Worm (Caenorhabditis elegans): ENCODE measurements around the gene tufm-1.
A peak's percentile ranks its signal among the peaks of the same experiment; 100 is the strongest.

Gene tufm-1

DNA sequence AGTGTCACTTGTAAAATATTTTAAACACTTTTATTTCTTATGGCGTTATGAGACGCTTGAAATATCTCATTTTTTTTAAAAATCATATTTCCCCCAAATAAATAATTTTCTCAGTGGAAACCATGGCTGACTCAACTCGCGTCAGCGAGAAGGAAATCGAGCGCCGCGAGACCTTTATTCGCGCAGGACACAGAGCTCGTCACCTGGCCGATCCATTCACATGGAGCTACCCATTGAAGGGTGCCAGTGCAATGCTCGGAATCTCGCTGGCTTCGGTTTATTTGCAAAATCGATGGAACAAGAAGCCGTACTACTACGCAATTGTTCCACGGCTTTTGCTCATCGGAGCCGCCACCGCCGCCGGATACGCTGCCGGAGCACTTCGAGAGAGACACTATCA is 28.0 kb downstream of the tufm-1 start, which contains the start of gene nduc-2:
Gene nduc-2 (plus strand): TSS at position 113 of the 400 bp plus-strand sequence.
- TF ChIP-seq M03D4.4 (tag; optimal IDR thresholded peaks at IDR 0.05) (no peak), tbx-8 (GFP tag; optimal IDR thresholded peaks at IDR 0.05) (no peak), nhr-237 (tag; optimal IDR thresholded peaks at IDR 0.05) (no peak), unc-62 (GFP tag; optimal IDR thresholded peaks at IDR 0.05) (no peak), zip-8 (tag; optimal IDR thresholded peaks at IDR 0.05) (no peak), ztf-11 (tag; optimal IDR thresholded peaks at IDR 0.05) (no peak), ceh-83 (GFP tag; optimal IDR thresholded peaks at IDR 0.05) (no peak), nhr-76 (tag; optimal IDR thresholded peaks at IDR 0.05) (no peak), mep-1 (tag; optimal IDR thresholded peaks at IDR 0.05) (no peak), mab-5 (tag; optimal IDR thresholded peaks at IDR 0.05) (no peak), flh-1 (GFP tag; optimal IDR thresholded peaks at IDR 0.05) (no peak)

- no peak for TF ChIP-seq ham-2 (GFP tag; optimal IDR thresholded peaks at IDR 0.05)
- TF ChIP-seq ceh-39 (tag; optimal IDR thresholded peaks at IDR 0.05) = peak; percentile 92
- peak; percentile 60 for TF ChIP-seq ceh-43 (GFP tag; optimal IDR thresholded peaks at IDR 0.05)
- TF ChIP-seq nhr-237 (tag; optimal IDR thresholded peaks at IDR 0.05) = peak; percentile 96
- peak; percentile 20 for TF ChIP-seq lin-32 (GFP tag; optimal IDR thresholded peaks at IDR 0.05)
- TF ChIP-seq ceh-83 (GFP tag; optimal IDR thresholded peaks at IDR 0.05) = no peak
- peak; percentile 77 for TF ChIP-seq ztf-11 (tag; optimal IDR thresholded peaks at IDR 0.05)
- peak; percentile 27 for TF ChIP-seq nhr-2 (tag; optimal IDR thresholded peaks at IDR 0.05)
- no peak for TF ChIP-seq bed-3 (GFP tag; optimal IDR thresholded peaks at IDR 0.05)
- peak; percentile 67 for TF ChIP-seq mab-5 (tag; optimal IDR thresholded peaks at IDR 0.05)
- peak; percentile 51 for TF ChIP-seq unc-62 (GFP tag; optimal IDR thresholded peaks at IDR 0.05)
- peak; percentile 3 for TF ChIP-seq elt-1 (tag; optimal IDR thresholded peaks at IDR 0.05; ENCODE audit: borderline replicate concordance, insufficient read depth)
- peak; percentile 93 for TF ChIP-seq lsy-2 (tag; optimal IDR thresholded peaks at IDR 0.05)
- TF ChIP-seq zip-8 (tag; optimal IDR thresholded peaks at IDR 0.05) = no peak
- TF ChIP-seq unc-120 (tag; optimal IDR thresholded peaks at IDR 0.05; ENCODE audit: poor library complexity, severe bottlenecking) = peak; percentile 56
- peak; percentile 98 for TF ChIP-seq lin-13 (tag; optimal IDR thresholded peaks at IDR 0.05)
- TF ChIP-seq flh-1 (GFP tag; optimal IDR thresholded peaks at IDR 0.05) = no peak
- no peak for TF ChIP-seq unc-39 (tag; optimal IDR thresholded peaks at IDR 0.05)
- TF ChIP-seq pha-4 (tag; optimal IDR thresholded peaks at IDR 0.05) = peak; percentile 89
- peak; percentile 80 for TF ChIP-seq mls-2 (tag; optimal IDR thresholded peaks at IDR 0.05)
- no peak for TF ChIP-seq sem-2 (GFP tag; optimal IDR thresholded peaks at IDR 0.05)
- TF ChIP-seq ces-1 (GFP tag; optimal IDR thresholded peaks at IDR 0.05) = peak; percentile 89
- TF ChIP-seq sptf-1 (tag; optimal IDR thresholded peaks at IDR 0.05) = peak; percentile 88
- no peak for TF ChIP-seq nhr-28 (tag; optimal IDR thresholded peaks at IDR 0.05)
- TF ChIP-seq hlh-1 (tag; optimal IDR thresholded peaks at IDR 0.05) = peak; percentile 79
- TF ChIP-seq tbx-8 (GFP tag; optimal IDR thresholded peaks at IDR 0.05) = no peak
- TF ChIP-seq M03D4.4 (tag; optimal IDR thresholded peaks at IDR 0.05) = peak; percentile 65
- no peak for TF ChIP-seq nhr-12 (tag; optimal IDR thresholded peaks at IDR 0.05)
- TF ChIP-seq mep-1 (tag; optimal IDR thresholded peaks at IDR 0.05) = peak; percentile 100
- TF ChIP-seq elt-3 (tag; optimal IDR thresholded peaks at IDR 0.05) = peak; percentile 15
- TF ChIP-seq drap-1 (GFP tag; optimal IDR thresholded peaks at IDR 0.05) = peak; percentile 79
- TF ChIP-seq blmp-1 (tag; optimal IDR thresholded peaks at IDR 0.05) = peak; percentile 46
- peak; percentile 77 for TF ChIP-seq cnd-1 (tag; optimal IDR thresholded peaks at IDR 0.05)
- no peak for TF ChIP-seq snpc-4 (tag; optimal IDR thresholded peaks at IDR 0.05)
- TF ChIP-seq nhr-76 (tag; optimal IDR thresholded peaks at IDR 0.05) = no peak
Measured at ce11 chrIII:2785840-2786239, 28.9 kb downstream of the tufm-1 start, which contains the start of gene Y71H2AM.20. TSS of gene Y71H2AM.20 (minus strand) at chrIII:2785948.

- TF ChIP-seq elt-3 (tag; optimal IDR thresholded peaks at IDR 0.05) (no peak), pha-4 (tag; optimal IDR thresholded peaks at IDR 0.05) (no peak), nhr-2 (tag; optimal IDR thresholded peaks at IDR 0.05) (no peak), tbx-8 (GFP tag; optimal IDR thresholded peaks at IDR 0.05) (no peak), mls-2 (tag; optimal IDR thresholded peaks at IDR 0.05) (no peak), M03D4.4 (tag; optimal IDR thresholded peaks at IDR 0.05) (no peak), flh-1 (GFP tag; optimal IDR thresholded peaks at IDR 0.05) (no peak), nhr-237 (tag; optimal IDR thresholded peaks at IDR 0.05) (no peak), zip-8 (tag; optimal IDR thresholded peaks at IDR 0.05) (no peak), lin-13 (tag; optimal IDR thresholded peaks at IDR 0.05) (no peak), sem-2 (GFP tag; optimal IDR thresholded peaks at IDR 0.05) (no peak), ces-1 (GFP tag; optimal IDR thresholded peaks at IDR 0.05) (no peak), lin-32 (GFP tag; optimal IDR thresholded peaks at IDR 0.05) (no peak)
Measured at ce11 chrIII:2781833-2782232, 32.9 kb downstream of the tufm-1 start.
